Worm (Caenorhabditis elegans): Measurements from ENCODE around the gene mai-2.
"Not testable (repeated sequence)": the region's sequence is repeated elsewhere in the genome, so short reads cannot be mapped to it uniquely, and the experiment has no call there.

The mai-2 gene

DNA sequence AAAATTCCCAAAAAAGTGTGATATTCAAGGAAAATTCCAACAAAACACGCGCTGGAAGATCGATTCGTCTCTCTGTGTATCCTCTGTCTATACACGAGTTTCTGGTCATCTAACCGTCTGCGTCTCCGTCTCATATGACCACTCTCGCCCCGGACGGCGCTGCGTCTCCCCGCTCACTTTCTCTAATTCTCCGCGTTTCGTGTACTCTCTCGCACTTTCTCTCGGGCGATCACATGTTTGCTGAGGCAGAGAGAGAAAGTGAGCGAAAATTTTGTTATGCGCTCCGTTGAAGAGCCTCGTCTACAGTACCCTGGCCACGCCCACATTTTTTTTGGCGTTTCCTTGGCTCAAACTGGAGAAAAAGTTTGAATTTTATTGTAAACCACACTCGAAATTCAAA lies 1.1 kb upstream of the mai-2 start (continued):
- TF ChIP-seq hlh-6 (tag; optimal IDR thresholded peaks at IDR 0.05) (no peak), gmeb-2 (tag; optimal IDR thresholded peaks at IDR 0.05) (no peak), tbx-7 (tag; optimal IDR thresholded peaks at IDR 0.05) (no peak), pqm-1 (tag; optimal IDR thresholded peaks at IDR 0.05) (peak; percentile 5), Y22D7AL.16 (tag; optimal IDR thresholded peaks at IDR 0.05) (no peak), ceh-48 (tag; optimal IDR thresholded peaks at IDR 0.05) (peak; percentile 10), zip-5 (tag; optimal IDR thresholded peaks at IDR 0.05) (no peak), C38D4.7 (GFP tag; optimal IDR thresholded peaks at IDR 0.05) (no peak), ama-1 (optimal IDR thresholded peaks at IDR 0.05) (no peak), nhr-11 (tag; optimal IDR thresholded peaks at IDR 0.05) (no peak), pros-1 (tag; optimal IDR thresholded peaks at IDR 0.05) (no peak), tbx-2 (tag; optimal IDR thresholded peaks at IDR 0.05) (peak; percentile 56), ceh-19 (GFP tag; optimal IDR thresholded peaks at IDR 0.05) (no peak), hlh-13 (GFP tag; optimal IDR thresholded peaks at IDR 0.05) (no peak), lim-6 (tag; optimal IDR thresholded peaks at IDR 0.05) (no peak), sox-4 (tag; optimal IDR thresholded peaks at IDR 0.05) (no peak)

DNA sequence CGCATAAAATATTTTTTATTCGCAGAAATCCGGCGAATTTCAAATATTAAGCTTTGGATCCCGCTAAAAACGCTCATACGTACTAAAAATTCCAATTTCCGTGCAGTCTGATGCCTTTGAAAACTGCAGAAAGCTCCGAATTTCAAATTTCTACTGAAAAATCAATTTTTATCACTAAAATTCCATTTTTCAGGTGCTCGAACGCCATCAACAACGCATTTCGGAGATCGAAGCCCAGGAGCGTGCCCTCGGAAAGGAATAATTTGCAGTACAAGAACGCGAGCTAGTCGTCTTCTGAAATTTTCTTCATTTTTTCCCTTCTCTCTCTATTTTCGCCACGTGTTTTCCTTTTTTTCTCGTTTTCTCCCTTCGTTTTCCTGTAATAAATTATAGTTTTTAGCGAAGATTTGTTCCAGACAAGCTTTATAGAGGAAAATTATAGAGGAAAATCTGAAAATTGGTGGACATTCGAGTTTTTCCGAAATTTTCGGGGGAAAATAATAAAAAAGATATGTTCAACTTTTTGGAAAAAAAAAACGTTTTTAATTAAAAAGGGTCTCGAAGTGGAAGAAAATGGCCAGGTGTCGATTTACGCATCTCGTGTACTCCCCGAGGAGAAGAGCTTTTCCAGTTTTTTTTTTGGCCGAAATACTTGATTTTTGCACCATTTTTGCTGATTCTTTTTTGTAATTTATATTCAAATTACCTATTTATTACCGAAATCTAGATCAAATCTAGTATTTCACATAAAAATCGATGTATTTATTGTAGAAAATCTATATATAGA lies 987 bp downstream of the mai-2 start:
- no peak for TF ChIP-seq unc-3 (GFP tag; conservative IDR thresholded peaks at IDR 0.05)
- TF ChIP-seq unc-3 (tag; optimal IDR thresholded peaks at IDR 0.05): no peak
- no peak for TF ChIP-seq hlh-30 (tag; optimal IDR thresholded peaks at IDR 0.05; ENCODE audit: insufficient read depth)
- TF ChIP-seq pros-1 (tag; optimal IDR thresholded peaks at IDR 0.05): no peak
- TF ChIP-seq pqm-1 (tag; optimal IDR thresholded peaks at IDR 0.05): no peak
- no peak for TF ChIP-seq C38D4.7 (GFP tag; optimal IDR thresholded peaks at IDR 0.05)
- TF ChIP-seq ama-1 (optimal IDR thresholded peaks at IDR 0.05): no peak
- no peak for TF ChIP-seq K02D7.2 (tag; optimal IDR thresholded peaks at IDR 0.05)
- TF ChIP-seq ceh-2 (tag; optimal IDR thresholded peaks at IDR 0.05): no peak
- TF ChIP-seq lin-11 (tag; optimal IDR thresholded peaks at IDR 0.05): no peak
- no peak for TF ChIP-seq hlh-15 (tag; optimal IDR thresholded peaks at IDR 0.05)
- no peak for TF ChIP-seq sdc-2 (tag; optimal IDR thresholded peaks at IDR 0.05)
- no peak for TF ChIP-seq unc-55 (GFP tag; optimal IDR thresholded peaks at IDR 0.05)
- TF ChIP-seq T23F11.4 (GFP tag; optimal IDR thresholded peaks at IDR 0.05): no peak
- no peak for TF ChIP-seq rnt-1 (tag; optimal IDR thresholded peaks at IDR 0.05)
- no peak for TF ChIP-seq ceh-9 (tag; optimal IDR thresholded peaks at IDR 0.05)

DNA sequence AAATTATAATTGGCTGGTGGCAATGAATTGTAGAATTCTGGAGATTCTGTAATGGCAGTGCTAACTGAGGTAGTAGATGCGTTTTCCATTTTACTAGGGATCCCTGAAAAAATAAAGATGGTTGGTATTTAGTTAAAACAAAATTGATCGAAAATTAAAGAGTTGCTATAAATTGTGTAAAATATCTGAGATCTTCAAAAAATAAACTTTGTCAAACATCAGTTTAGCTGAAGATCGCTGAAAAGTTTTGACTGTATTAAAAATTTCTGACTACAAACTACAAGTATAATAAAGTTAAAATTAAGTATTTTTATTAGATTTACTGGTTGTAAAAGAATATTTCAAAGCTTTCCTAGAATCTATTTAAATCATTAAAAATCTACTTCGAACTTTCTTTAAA lies 4.3 kb downstream of the mai-2 start, which contains the start of gene B0546.5:
Gene B0546.5, minus strand, starts transcription at position 101 of the 400 bp plus-strand sequence.
- TF ChIP-seq nhr-232, pat-9, pha-2 (tag; optimal IDR thresholded peaks at IDR 0.05): not testable (repeated sequence)

DNA sequence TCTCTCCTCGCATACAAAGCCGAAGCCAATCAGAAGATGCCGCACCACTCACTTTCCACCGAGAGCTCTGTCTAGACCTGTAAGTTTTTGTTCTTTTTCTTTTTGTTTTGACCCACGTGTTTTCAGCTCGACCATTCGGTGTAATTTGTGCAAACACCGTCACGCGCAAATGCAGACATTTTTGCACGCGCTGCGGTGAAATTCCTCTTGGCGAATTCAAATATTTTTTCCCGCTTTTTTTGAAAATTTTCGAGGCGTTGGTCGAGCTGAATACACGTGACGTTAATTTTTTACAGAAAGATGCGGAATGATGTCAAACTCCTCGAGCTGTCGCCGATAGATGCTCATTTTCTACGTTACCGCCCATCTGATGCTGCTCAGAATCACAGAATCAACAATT lies 8.4 kb downstream of the mai-2 start, which contains the start of gene C04C3.4:
Gene C04C3.4, plus strand, starts transcription at position 301 of the 400 bp plus-strand sequence.
- TF ChIP-seq unc-55 (GFP tag; optimal IDR thresholded peaks at IDR 0.05); ceh-30 (tag; optimal IDR thresholded peaks at IDR 0.05); C08G9.2 (tag; optimal IDR thresholded peaks at IDR 0.05): not testable (repeated sequence)

DNA sequence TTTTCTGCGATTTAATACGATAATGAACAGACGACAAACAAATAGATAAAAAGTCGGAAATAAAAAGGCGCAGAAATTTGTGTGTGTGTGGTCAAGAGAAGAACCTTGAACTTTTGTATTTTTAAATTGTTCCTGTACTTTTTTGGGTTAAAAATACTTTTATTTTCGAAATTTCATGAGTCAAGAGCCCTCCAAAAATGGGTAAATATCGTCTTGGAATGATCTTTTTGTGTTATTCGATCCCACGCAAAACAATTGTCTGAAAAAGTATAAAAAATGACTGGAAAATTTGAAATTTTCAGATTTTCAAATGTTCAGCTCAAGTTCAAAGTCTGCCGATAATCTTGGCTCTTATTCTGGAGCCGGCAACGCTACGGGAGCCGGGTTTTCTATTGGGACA lies 9.9 kb downstream of the mai-2 start, which contains the start of gene C04C3.14:
Gene C04C3.14, plus strand, starts transcription at position 301 of the 400 bp plus-strand sequence.
- TF ChIP-seq unc-86 (tag; optimal IDR thresholded peaks at IDR 0.05): no peak
- TF ChIP-seq pha-4 (tag; optimal IDR thresholded peaks at IDR 0.05): no peak
- TF ChIP-seq pax-1 (tag; optimal IDR thresholded peaks at IDR 0.05): no peak
- TF ChIP-seq ttx-3 (tag; optimal IDR thresholded peaks at IDR 0.05): no peak
- TF ChIP-seq dmd-4 (tag; optimal IDR thresholded peaks at IDR 0.05; ENCODE audit: borderline replicate concordance): no peak
- TF ChIP-seq elt-4 (tag; optimal IDR thresholded peaks at IDR 0.05): no peak
- TF ChIP-seq ceh-31 (tag; optimal IDR thresholded peaks at IDR 0.05): no peak
- no peak for TF ChIP-seq unc-3 (GFP tag; conservative IDR thresholded peaks at IDR 0.05)
- TF ChIP-seq unc-3 (tag; optimal IDR thresholded peaks at IDR 0.05): no peak
- no peak for TF ChIP-seq elt-2 (tag; optimal IDR thresholded peaks at IDR 0.05)
- TF ChIP-seq fkh-6 (tag; optimal IDR thresholded peaks at IDR 0.05): no peak
- TF ChIP-seq Y22D7AL.16 (tag; optimal IDR thresholded peaks at IDR 0.05): no peak
- no peak for TF ChIP-seq ceh-6 (GFP tag; optimal IDR thresholded peaks at IDR 0.05)
- no peak for TF ChIP-seq ceh-14 (tag; optimal IDR thresholded peaks at IDR 0.05)
- TF ChIP-seq pat-9 (tag; optimal IDR thresholded peaks at IDR 0.05): no peak
- TF ChIP-seq odd-2 (tag; optimal IDR thresholded peaks at IDR 0.05): no peak
- TF ChIP-seq pag-3 (tag; optimal IDR thresholded peaks at IDR 0.05; ENCODE audit: borderline replicate concordance): no peak

Measured in whole organism, late embryonic.